Worm (Caenorhabditis elegans): Measurements from ENCODE around the gene tag-340.

Gene tag-340

ce11 chrIII:4900260-4900659 is at the start of gene tag-340:
Gene tag-340 (plus strand): TSS chrIII:4900508.
- TF ChIP-seq nhr-28 (tag; optimal IDR thresholded peaks at IDR 0.05) (peak; percentile 3), ceh-82 (tag; optimal IDR thresholded peaks at IDR 0.05) (no peak), hlh-11 (tag; optimal IDR thresholded peaks at IDR 0.05) (no peak), mes-2 (tag; optimal IDR thresholded peaks at IDR 0.05; ENCODE audit: poor library complexity, severe bottlenecking) (no peak), set-16 (GFP tag; IDR thresholded peaks at IDR 0.05) (no peak), hif-1 (tag; optimal IDR thresholded peaks at IDR 0.05) (no peak), ceh-32 (tag; optimal IDR thresholded peaks at IDR 0.05; ENCODE audit: poor library complexity) (no peak), nhr-77 (tag; optimal IDR thresholded peaks at IDR 0.05) (no peak), daf-16 (GFP tag; optimal IDR thresholded peaks at IDR 0.05) (no peak), daf-16 (tag; optimal IDR thresholded peaks at IDR 0.05) (peak; percentile 42), unc-62 (GFP tag; optimal IDR thresholded peaks at IDR 0.05 in 1 of 2) (no peak), unc-62 (tag; optimal IDR thresholded peaks at IDR 0.05) (no peak)

- TF ChIP-seq aha-1 (tag) (peak; percentile 75), fkh-10 (GFP tag; optimal IDR thresholded peaks at IDR 0.05) (no peak)
Observed at ce11 chrIII:4852025-4852424, 48.3 kb upstream of the tag-340 start, which contains the start of gene ced-4. Gene ced-4 (plus strand): TSS chrIII:4852325.

- TF ChIP-seq daf-8 (GFP tag; IDR thresholded peaks at IDR 0.05): no peak
- no peak for TF ChIP-seq lin-38 (GFP tag; IDR thresholded peaks at IDR 0.05)
- no peak for TF ChIP-seq dmd-9 (GFP tag; IDR thresholded peaks at IDR 0.05)
- TF ChIP-seq D1046.2 (GFP tag; IDR thresholded peaks at IDR 0.05): no peak
- TF ChIP-seq set-16 (GFP tag; IDR thresholded peaks at IDR 0.05): no peak
- no peak for TF ChIP-seq daf-12 (tag; optimal IDR thresholded peaks at IDR 0.05)
- TF ChIP-seq mxl-2 (GFP tag; conservative IDR thresholded peaks at IDR 0.05): no peak
- no peak for TF ChIP-seq aha-1 (tag)
- TF ChIP-seq arid-1 (GFP tag; conservative IDR thresholded peaks at IDR 0.05): no peak
- TF ChIP-seq Y105C5A.15 (GFP tag; IDR thresholded peaks at IDR 0.05): no peak
- no peak for TF ChIP-seq nhr-42 (GFP tag; IDR thresholded peaks at IDR 0.05)
- no peak for TF ChIP-seq snpc-1.2 (GFP tag; IDR thresholded peaks at IDR 0.05)
- no peak for TF ChIP-seq R02D3.7 (tag; optimal IDR thresholded peaks at IDR 0.05)
- no peak for TF ChIP-seq ztf-7 (tag; optimal IDR thresholded peaks at IDR 0.05)
- no peak for TF ChIP-seq dve-1 (tag; optimal IDR thresholded peaks at IDR 0.05; ENCODE audit: insufficient read depth)
- no peak for TF ChIP-seq daf-19 (GFP tag; conservative IDR thresholded peaks at IDR 0.05)
- TF ChIP-seq ceh-44 (GFP tag; IDR thresholded peaks at IDR 0.05): no peak
Observed at ce11 chrIII:4854918-4855317, 45.4 kb upstream of the tag-340 start, which contains the start of gene C35D10.8. Gene C35D10.8 (plus strand): TSS chrIII:4855218.

DNA sequence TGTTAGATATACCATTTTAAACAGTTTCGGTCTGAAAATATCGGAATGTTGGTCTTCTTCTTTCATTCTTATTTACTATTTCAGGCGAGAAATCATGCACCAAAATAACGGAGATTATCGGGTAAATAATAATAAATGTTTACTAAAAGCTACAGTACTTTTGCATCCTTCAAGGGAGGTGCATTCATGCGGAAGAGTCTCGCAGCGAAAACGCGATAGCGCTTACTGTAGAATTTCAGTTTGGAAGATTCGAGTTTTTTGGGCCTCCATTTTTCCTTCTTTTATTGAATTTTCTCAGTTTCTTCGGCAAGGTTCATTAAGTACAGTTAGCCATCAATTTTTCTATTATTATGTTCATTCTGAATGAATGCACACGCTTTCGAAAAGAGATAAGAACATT is 44.2 kb upstream of the tag-340 start, which contains the start of gene C35D10.7:
Gene C35D10.7, plus strand, starts transcription at position 85 of the 400 bp plus-strand sequence.
- TF ChIP-seq egl-43 (GFP tag; IDR thresholded peaks at IDR 0.05) (no peak), lin-38 (GFP tag; IDR thresholded peaks at IDR 0.05) (peak; percentile 35; the same call in 1 of the 2 replicates)

- TF ChIP-seq nhr-102 (tag; optimal IDR thresholded peaks at IDR 0.05): no peak
- TF ChIP-seq lin-13 (GFP tag; optimal IDR thresholded peaks at IDR 0.05): no peak
- no peak for TF ChIP-seq zag-1 (tag; optimal IDR thresholded peaks at IDR 0.05)
- peak in 1 of 2 experiments; percentile 98 for TF ChIP-seq unc-62 (GFP tag; optimal IDR thresholded peaks at IDR 0.05 in 1 of 2)
- no peak for TF ChIP-seq unc-62 (tag; optimal IDR thresholded peaks at IDR 0.05)
- TF ChIP-seq vab-7 (GFP tag; IDR thresholded peaks at IDR 0.05): no peak
Observed at ce11 chrIII:4856992-4857391, 43.3 kb upstream of the tag-340 start.
